Worm (Caenorhabditis elegans) whole organism, early embryonic: ENCODE measurements around the gene ZK822.9.

Experiments used
- B0310.2 ChIP-seq: sonication (generic microtip); optimal IDR thresholded peaks from 2 replicates; lab custom pipeline; 2016; ENCODE audit warnings: mild to moderate bottlenecking, missing genetic modification characterization, missing compliant biosample characterization
- F13C5.2 ChIP-seq: sonication (generic microtip); optimal IDR thresholded peaks from 2 replicates; lab custom pipeline; 2017; ENCODE audit warnings: mild to moderate bottlenecking, missing genetic modification characterization, inconsistent platforms, missing compliant biosample characterization
- aly-1 ChIP-seq: sonication (generic microtip); optimal IDR thresholded peaks from 2 replicates; lab custom pipeline; 2016; ENCODE audit warnings: missing genetic modification characterization, missing compliant biosample characterization
- ama-1 ChIP-seq: fragments of 150-350 bp; optimal IDR thresholded peaks from 2 replicates; lab custom pipeline; 2014
- ceh-13 ChIP-seq: fragments of 200-800 bp; sonication (Bioruptor generic); optimal IDR thresholded peaks from 2 replicates; lab custom pipeline; 2018; ENCODE audit warnings: mild to moderate bottlenecking, missing genetic modification characterization, missing compliant biosample characterization
- ceh-36 ChIP-seq: sonication (generic microtip); optimal IDR thresholded peaks from 2 replicates; lab custom pipeline; 2016; ENCODE audit warnings: missing genetic modification characterization, inconsistent platforms, missing compliant biosample characterization
- ets-7 ChIP-seq: sonication (generic microtip); optimal IDR thresholded peaks from 2 replicates; lab custom pipeline; 2016; ENCODE audit warnings: missing genotype, missing genetic modification characterization, missing compliant biosample characterization
- flt-1 ChIP-seq: fragments of 200-800 bp; sonication (Bioruptor generic); IDR thresholded peaks from 2 replicates; pipeline ENCODE4 v1.3.6; 2022; ENCODE audit warnings: missing genetic modification characterization, missing compliant biosample characterization
- hmbx-1 ChIP-seq: sonication (generic microtip); optimal IDR thresholded peaks from 2 replicates; lab custom pipeline; 2016; ENCODE audit warnings: mild to moderate bottlenecking, missing genetic modification characterization, missing compliant biosample characterization
- hmg-4 ChIP-seq: fragments of 200-800 bp; sonication (Bioruptor generic); optimal IDR thresholded peaks from 2 replicates; lab custom pipeline; 2018; ENCODE audit warnings: mild to moderate bottlenecking, missing genetic modification characterization, missing compliant biosample characterization
- hnd-1 ChIP-seq: sonication (generic microtip); optimal IDR thresholded peaks from 2 replicates; lab custom pipeline; 2016; ENCODE audit warnings: missing genetic modification characterization, missing compliant biosample characterization
- pes-1 ChIP-seq: fragments of 200-800 bp; sonication (Bioruptor generic); IDR thresholded peaks from 2 replicates; pipeline ENCODE4 v1.3.6; 2022; ENCODE audit warnings: missing genetic modification reagents, missing genetic modification characterization, missing compliant biosample characterization
- scrt-1 ChIP-seq: fragments of 200-800 bp; sonication (Bioruptor generic); IDR thresholded peaks from 2 replicates; pipeline ENCODE4 v1.3.6; 2022; ENCODE audit warnings: missing genetic modification characterization, missing compliant biosample characterization
- sea-1 ChIP-seq: fragments of 200-800 bp; sonication (Bioruptor generic); conservative IDR thresholded peaks from 2 replicates; pipeline ENCODE4 v1.3.6; 2022; ENCODE audit warnings: missing genetic modification characterization, missing compliant biosample characterization
- tbx-11 ChIP-seq: fragments of 200-800 bp; sonication (Bioruptor generic); IDR thresholded peaks from 2 replicates; pipeline ENCODE4 v1.3.6; 2022; ENCODE audit warnings: missing genetic modification characterization, missing compliant biosample characterization
- tbx-37 ChIP-seq: fragments of 200-800 bp; sonication (Bioruptor generic); conservative IDR thresholded peaks from 2 replicates; pipeline ENCODE4 v1.3.6; 2022; ENCODE audit warnings: missing genetic modification reagents, missing genetic modification characterization, missing compliant biosample characterization
- tra-4 ChIP-seq: sonication (generic microtip); optimal IDR thresholded peaks from 2 replicates; lab custom pipeline; 2017; ENCODE audit warnings: missing genetic modification characterization, missing compliant biosample characterization

Gene ZK822.9

ce11 chrIV:11914837-11915737 is 660 bp upstream of the ZK822.9 start, which contains the start of gene fat-6:
TSS of gene fat-6 (minus strand) at chrIV:11915687.
- TF ChIP-seq sea-1 (GFP tag; lab: Robert Waterston, UW), result no peak
- TF ChIP-seq flt-1 (GFP tag; lab: Robert Waterston, UW), result no peak
- no peak for TF ChIP-seq ceh-13 (GFP tag; lab: Kevin White, UChicago)
- TF ChIP-seq ceh-36 (tag; lab: Kevin White, UChicago), result no peak
- TF ChIP-seq tbx-37 (GFP tag; lab: Robert Waterston, UW), result no peak
- no peak for TF ChIP-seq ets-7 (tag; lab: Kevin White, UChicago)
- TF ChIP-seq F13C5.2, result no peak
- no peak for TF ChIP-seq B0310.2 (tag; lab: Kevin White, UChicago)
- no peak for TF ChIP-seq tbx-11 (GFP tag; lab: Robert Waterston, UW)
- no peak for TF ChIP-seq hmg-4 (GFP tag; lab: Kevin White, UChicago)
- no peak for TF ChIP-seq hmbx-1 (tag; lab: Kevin White, UChicago)
- no peak for TF ChIP-seq scrt-1 (GFP tag; lab: Robert Waterston, UW)
- TF ChIP-seq ama-1 (lab: Kevin White, UChicago), result no peak
- no peak for TF ChIP-seq aly-1 (tag; lab: Kevin White, UChicago)

ce11 chrIV:11916907-11917306 is 1.2 kb downstream of the ZK822.9 start, which contains the start of gene ZK822.10:
TSS of gene ZK822.10 (plus strand) at chrIV:11917137.
- TF ChIP-seq hmg-4 (GFP tag; lab: Kevin White, UChicago) (no peak), ceh-13 (GFP tag; lab: Kevin White, UChicago) (no peak), pes-1 (no peak), hnd-1 (tag; lab: Kevin White, UChicago) (no peak)

ce11 chrIV:11917886-11918285 is 2.1 kb downstream of the ZK822.9 start:
- TF ChIP-seq hmbx-1 (tag; lab: Kevin White, UChicago) (no peak), scrt-1 (GFP tag; lab: Robert Waterston, UW) (no peak), hnd-1 (tag; lab: Kevin White, UChicago) (no peak), hmg-4 (GFP tag; lab: Kevin White, UChicago) (no peak), aly-1 (tag; lab: Kevin White, UChicago) (no peak), ama-1 (lab: Kevin White, UChicago) (no peak), tbx-37 (GFP tag; lab: Robert Waterston, UW) (no peak), tbx-11 (GFP tag; lab: Robert Waterston, UW) (no peak), pes-1 (no peak), B0310.2 (tag; lab: Kevin White, UChicago) (no peak), ceh-13 (GFP tag; lab: Kevin White, UChicago) (no peak), ets-7 (tag; lab: Kevin White, UChicago) (no peak)

- no peak for TF ChIP-seq tra-4
- TF ChIP-seq F13C5.2, result no peak
- TF ChIP-seq B0310.2 (tag; lab: Kevin White, UChicago), result no peak
- no peak for TF ChIP-seq flt-1 (GFP tag; lab: Robert Waterston, UW)
- TF ChIP-seq aly-1 (tag; lab: Kevin White, UChicago), result no peak
- no peak for TF ChIP-seq ceh-13 (GFP tag; lab: Kevin White, UChicago)
- no peak for TF ChIP-seq pes-1
- no peak for TF ChIP-seq sea-1 (GFP tag; lab: Robert Waterston, UW)
Measured at ce11 chrIV:11919067-11919466, 3.3 kb downstream of the ZK822.9 start.

- TF ChIP-seq F13C5.2, result no peak
- no peak for TF ChIP-seq aly-1 (tag; lab: Kevin White, UChicago)
- no peak for TF ChIP-seq sea-1 (GFP tag; lab: Robert Waterston, UW)
- no peak for TF ChIP-seq ceh-13 (GFP tag; lab: Kevin White, UChicago)
- TF ChIP-seq hmg-4 (GFP tag; lab: Kevin White, UChicago), result no peak
- no peak for TF ChIP-seq hmbx-1 (tag; lab: Kevin White, UChicago)
- TF ChIP-seq tbx-11 (GFP tag; lab: Robert Waterston, UW), result no peak
- TF ChIP-seq ets-7 (tag; lab: Kevin White, UChicago), result no peak
- no peak for TF ChIP-seq flt-1 (GFP tag; lab: Robert Waterston, UW)
Measured at ce11 chrIV:11922011-11922410, 6.3 kb downstream of the ZK822.9 start, which contains the start of gene ZK822.1. TSS of gene ZK822.1 (minus strand) at chrIV:11922131.

ce11 chrIV:11923074-11923473 is 7.3 kb downstream of the ZK822.9 start, which contains the start of gene srlf-31:
TSS of gene srlf-31 (minus strand) at chrIV:11923174.
- no peak for TF ChIP-seq flt-1 (GFP tag; lab: Robert Waterston, UW)
- TF ChIP-seq tbx-11 (GFP tag; lab: Robert Waterston, UW), result no peak
- TF ChIP-seq aly-1 (tag; lab: Kevin White, UChicago), result no peak
- TF ChIP-seq sea-1 (GFP tag; lab: Robert Waterston, UW), result no peak
- TF ChIP-seq hmbx-1 (tag; lab: Kevin White, UChicago), result no peak
- no peak for TF ChIP-seq hnd-1 (tag; lab: Kevin White, UChicago)
- no peak for TF ChIP-seq F13C5.2
- no peak for TF ChIP-seq tra-4
- no peak for TF ChIP-seq ama-1 (lab: Kevin White, UChicago)
- no peak for TF ChIP-seq ets-7 (tag; lab: Kevin White, UChicago)

ce11 chrIV:11924092-11924491 is 8.3 kb downstream of the ZK822.9 start:
- TF ChIP-seq ets-7 (tag; lab: Kevin White, UChicago), result no peak
- no peak for TF ChIP-seq F13C5.2
- TF ChIP-seq sea-1 (GFP tag; lab: Robert Waterston, UW), result no peak
- no peak for TF ChIP-seq pes-1
- TF ChIP-seq B0310.2 (tag; lab: Kevin White, UChicago), result no peak
- no peak for TF ChIP-seq hmbx-1 (tag; lab: Kevin White, UChicago)
- TF ChIP-seq tbx-11 (GFP tag; lab: Robert Waterston, UW), result no peak
- TF ChIP-seq ceh-13 (GFP tag; lab: Kevin White, UChicago), result no peak
- no peak for TF ChIP-seq ama-1 (lab: Kevin White, UChicago)
- TF ChIP-seq ceh-36 (tag; lab: Kevin White, UChicago), result no peak
- TF ChIP-seq aly-1 (tag; lab: Kevin White, UChicago), result no peak
- TF ChIP-seq tbx-37 (GFP tag; lab: Robert Waterston, UW), result no peak
- TF ChIP-seq hmg-4 (GFP tag; lab: Kevin White, UChicago), result no peak
- TF ChIP-seq scrt-1 (GFP tag; lab: Robert Waterston, UW), result no peak
- TF ChIP-seq tra-4, result no peak
- TF ChIP-seq flt-1 (GFP tag; lab: Robert Waterston, UW), result no peak
- no peak for TF ChIP-seq hnd-1 (tag; lab: Kevin White, UChicago)
